Worm (Caenorhabditis elegans) whole organism, L4/young adult: ENCODE data around the gene F49A5.10.

Source experiments
- W03F9.2 ChIP-seq: fragments of 150-350 bp; optimal IDR thresholded peaks from 2 replicates; lab custom pipeline; 2014; ENCODE audit warnings: missing biosample characterization, missing genetic modification characterization
- dao-5 ChIP-seq: sonication (generic microtip); optimal IDR thresholded peaks from 2 replicates; lab custom pipeline; 2016; ENCODE audit warnings: missing genotype, missing genetic modification characterization, moderate library complexity, missing compliant biosample characterization
- him-1 ChIP-seq: sonication (generic microtip); optimal IDR thresholded peaks from 2 replicates; lab custom pipeline; 2016; ENCODE audit warnings: missing genotype, missing genetic modification reagents, missing genetic modification characterization, missing compliant biosample characterization

DNA sequence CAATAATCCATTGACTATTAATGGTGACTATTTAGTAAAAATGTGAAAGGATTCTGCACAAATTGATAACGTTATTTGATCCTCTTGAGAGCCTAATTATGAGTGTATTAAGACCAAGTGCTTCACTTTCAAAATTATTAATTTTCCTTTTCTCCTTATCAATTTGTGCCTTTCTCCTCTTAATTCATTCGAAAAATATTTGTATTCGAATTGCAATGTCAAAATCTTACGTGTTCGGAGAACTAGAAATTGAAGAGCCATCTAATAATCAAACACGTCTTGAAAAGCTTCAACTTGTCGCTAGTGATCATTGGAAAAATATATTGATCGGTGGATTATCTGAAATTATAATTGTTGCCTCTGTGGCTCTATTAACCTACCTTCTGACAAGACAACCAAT, 26.6 kb upstream of the F49A5.10 start, which contains the start of the genes clec-36 and clec-26:
- TF ChIP-seq him-1 (no peak), W03F9.2 (tag; lab: Kevin White, UChicago) (no peak), dao-5 (tag; lab: Kevin White, UChicago) (no peak)
